Worm (Caenorhabditis elegans) whole organism, mixed stage, embryonic: ENCODE measurements around the gene spp-16.
A peak's percentile ranks its signal among the peaks of the same experiment; 100 is the strongest.

Experiments used
- bed-3 ChIP-seq: fragments of 200-800 bp; sonication (Bioruptor generic); optimal IDR thresholded peaks from 3 replicates; lab custom pipeline; 2018; ENCODE audit warnings: mild to moderate bottlenecking, missing genetic modification characterization, moderate library complexity, missing compliant biosample characterization
- blmp-1 ChIP-seq: fragments of 150-350 bp; optimal IDR thresholded peaks from 2 replicates; lab custom pipeline; 2014; ENCODE audit warnings: missing biosample characterization, missing genetic modification characterization
- ceh-39 ChIP-seq: fragments of 150-350 bp; optimal IDR thresholded peaks from 2 replicates; lab custom pipeline; 2014; ENCODE audit warnings: missing biosample characterization, missing genetic modification characterization
- ceh-43 ChIP-seq: fragments of 200-800 bp; sonication (Bioruptor generic); optimal IDR thresholded peaks from 2 replicates; lab custom pipeline; 2018; ENCODE audit warnings: mild to moderate bottlenecking, missing genetic modification characterization, moderate library complexity, missing compliant biosample characterization
- ces-1 ChIP-seq: fragments of 150-350 bp; optimal IDR thresholded peaks from 2 replicates; lab custom pipeline; 2014; ENCODE audit warnings: missing biosample characterization, missing genetic modification reagents, missing genetic modification characterization
- cnd-1 ChIP-seq: fragments of 200-800 bp; sonication (Bioruptor generic); optimal IDR thresholded peaks from 2 replicates; lab custom pipeline; 2018; ENCODE audit warnings: mild to moderate bottlenecking, missing genetic modification characterization, missing compliant biosample characterization
- drap-1 ChIP-seq: fragments of 200-800 bp; sonication (Bioruptor generic); optimal IDR thresholded peaks from 3 replicates; lab custom pipeline; 2018; ENCODE audit warnings: mild to moderate bottlenecking, missing genetic modification characterization, missing compliant biosample characterization
- elt-1 ChIP-seq: sonication (generic microtip); optimal IDR thresholded peaks from 2 replicates; lab custom pipeline; 2017; ENCODE audit warnings: missing genetic modification characterization, mild to moderate bottlenecking, missing compliant biosample characterization, antibody characterized with exemption, moderate library complexity, borderline replicate concordance; ENCODE audit not compliant: insufficient read depth
- elt-3 ChIP-seq: fragments of 150-350 bp; optimal IDR thresholded peaks from 2 replicates; lab custom pipeline; 2014; ENCODE audit warnings: missing biosample characterization, missing genetic modification characterization
- flh-1 ChIP-seq: fragments of 200-800 bp; sonication (Bioruptor generic); optimal IDR thresholded peaks from 2 replicates; lab custom pipeline; 2018; ENCODE audit warnings: mild to moderate bottlenecking, missing genetic modification characterization, moderate library complexity, missing compliant biosample characterization
- ham-2 ChIP-seq: fragments of 200-800 bp; sonication (Bioruptor generic); optimal IDR thresholded peaks from 2 replicates; lab custom pipeline; 2018; ENCODE audit warnings: mild to moderate bottlenecking, missing genetic modification characterization, missing compliant biosample characterization
- hlh-1 ChIP-seq: fragments of 150-350 bp; optimal IDR thresholded peaks from 2 replicates; lab custom pipeline; 2014; ENCODE audit warnings: missing biosample characterization, missing genetic modification reagents, missing genetic modification characterization
- lin-13 ChIP-seq: fragments of 150-350 bp; optimal IDR thresholded peaks from 2 replicates; lab custom pipeline; 2014; ENCODE audit warnings: missing biosample characterization, missing genetic modification characterization
- lin-32 ChIP-seq: fragments of 200-800 bp; sonication (Bioruptor generic); optimal IDR thresholded peaks from 2 replicates; lab custom pipeline; 2018; ENCODE audit warnings: mild to moderate bottlenecking, missing genetic modification characterization, missing compliant biosample characterization
- mep-1 ChIP-seq: fragments of 150-350 bp; optimal IDR thresholded peaks from 2 replicates; lab custom pipeline; 2017; ENCODE audit warnings: missing biosample characterization, missing genetic modification reagents, missing genetic modification characterization, inconsistent platforms
- mls-2 ChIP-seq: sonication (generic microtip); optimal IDR thresholded peaks from 2 replicates; lab custom pipeline; 2016; ENCODE audit warnings: mild to moderate bottlenecking, missing genetic modification characterization, moderate library complexity, missing compliant biosample characterization
- nhr-12 ChIP-seq: fragments of 150-350 bp; optimal IDR thresholded peaks from 2 replicates; lab custom pipeline; 2014; ENCODE audit warnings: missing biosample characterization, missing genetic modification characterization
- nhr-2 ChIP-seq: fragments of 150-350 bp; optimal IDR thresholded peaks from 2 replicates; lab custom pipeline; 2014; ENCODE audit warnings: missing biosample characterization, missing genetic modification characterization
- nhr-237 ChIP-seq: fragments of 150-350 bp; optimal IDR thresholded peaks from 2 replicates; lab custom pipeline; 2014; ENCODE audit warnings: missing biosample characterization, missing genetic modification characterization
- pha-4 ChIP-seq: fragments of 150-350 bp; optimal IDR thresholded peaks from 2 replicates; lab custom pipeline; 2018; ENCODE audit warnings: missing biosample characterization, missing genetic modification reagents, missing genetic modification characterization
- sem-2 ChIP-seq: fragments of 200-800 bp; sonication (Bioruptor generic); optimal IDR thresholded peaks from 2 replicates; lab custom pipeline; 2018; ENCODE audit warnings: mild to moderate bottlenecking, missing genetic modification characterization, missing compliant biosample characterization
- snpc-4 ChIP-seq: fragments of 150-350 bp; optimal IDR thresholded peaks from 2 replicates; lab custom pipeline; 2014; ENCODE audit warnings: missing biosample characterization, missing genetic modification characterization
- sptf-1 ChIP-seq: sonication (generic microtip); optimal IDR thresholded peaks from 2 replicates; lab custom pipeline; 2017; ENCODE audit warnings: mild to moderate bottlenecking, missing genetic modification characterization, moderate library complexity, missing compliant biosample characterization
- tbx-8 ChIP-seq: fragments of 200-800 bp; sonication (Bioruptor generic); optimal IDR thresholded peaks from 2 replicates; lab custom pipeline; 2018; ENCODE audit warnings: mild to moderate bottlenecking, missing genetic modification characterization, moderate library complexity, missing compliant biosample characterization
- unc-120 ChIP-seq: sonication (generic microtip); optimal IDR thresholded peaks from 2 replicates; lab custom pipeline; 2017; ENCODE audit warnings: missing genetic modification characterization, missing compliant biosample characterization; ENCODE audit not compliant: poor library complexity, severe bottlenecking
- unc-39 ChIP-seq: fragments of 150-350 bp; optimal IDR thresholded peaks from 2 replicates; lab custom pipeline; 2014; ENCODE audit warnings: missing biosample characterization, missing genetic modification characterization
- unc-62 ChIP-seq: fragments of 150-350 bp; optimal IDR thresholded peaks from 2 replicates; lab custom pipeline; 2014; ENCODE audit warnings: missing biosample characterization, missing genetic modification reagents, missing genetic modification characterization
- zip-8 ChIP-seq: fragments of 150-350 bp; optimal IDR thresholded peaks from 2 replicates; lab custom pipeline; 2014; ENCODE audit warnings: missing biosample characterization, missing genetic modification characterization

Gene spp-16

DNA sequence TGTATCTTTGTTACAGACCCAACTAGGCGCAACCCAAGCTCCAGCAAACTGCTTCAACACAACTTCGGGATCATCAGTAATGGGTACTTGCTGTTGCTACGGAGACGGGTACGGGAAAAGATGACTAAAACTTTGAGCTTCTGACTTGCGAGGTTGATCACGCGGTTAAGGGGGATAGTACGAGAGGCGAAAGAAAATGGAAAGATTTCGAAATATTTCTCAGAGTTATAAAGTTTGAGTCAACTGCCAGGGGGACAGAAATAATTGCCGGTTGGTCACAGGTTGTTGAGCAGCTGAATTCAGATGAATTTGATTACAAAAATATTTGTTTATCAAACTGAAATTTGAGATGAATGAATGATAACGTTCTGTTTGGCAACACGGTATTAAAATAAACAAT lies 24.6 kb upstream of the spp-16 start:
- TF ChIP-seq unc-39 (tag; lab: Kevin White, UChicago) (no peak), ceh-43 (GFP tag; lab: Kevin White, UChicago) (no peak), ces-1 (GFP tag; lab: Kevin White, UChicago) (no peak), hlh-1 (tag; lab: Kevin White, UChicago) (no peak)

ce11 chrV:10924731-10925130 lies 23.6 kb upstream of the spp-16 start, which contains the start of gene F58B4.6:
F58B4.6 (plus strand) TSS chrV:10925031.
- TF ChIP-seq mls-2 (tag; lab: Kevin White, UChicago) (no peak), ces-1 (GFP tag; lab: Kevin White, UChicago) (peak; percentile 28)

- TF ChIP-seq nhr-12 (tag; lab: Kevin White, UChicago) (no peak), bed-3 (GFP tag; lab: Kevin White, UChicago) (no peak), hlh-1 (tag; lab: Kevin White, UChicago) (no peak), snpc-4 (tag; lab: Kevin White, UChicago) (no peak), pha-4 (tag; lab: Kevin White, UChicago) (no peak), flh-1 (GFP tag; lab: Kevin White, UChicago) (no peak), sem-2 (GFP tag; lab: Kevin White, UChicago) (no peak), blmp-1 (tag; lab: Kevin White, UChicago) (no peak), mls-2 (tag; lab: Kevin White, UChicago) (no peak), sptf-1 (tag; lab: Kevin White, UChicago) (no peak), elt-3 (tag; lab: Kevin White, UChicago) (no peak), unc-120 (tag; lab: Kevin White, UChicago) (no peak), ceh-39 (tag; lab: Kevin White, UChicago) (no peak), unc-39 (tag; lab: Kevin White, UChicago) (no peak), elt-1 (tag; lab: Kevin White, UChicago) (no peak), tbx-8 (GFP tag; lab: Kevin White, UChicago) (no peak), unc-62 (no peak)
Measured at ce11 chrV:10923229-10923628, 22.1 kb upstream of the spp-16 start, which contains the start of gene F58B4.7. F58B4.7 (minus strand) TSS chrV:10923329.

DNA sequence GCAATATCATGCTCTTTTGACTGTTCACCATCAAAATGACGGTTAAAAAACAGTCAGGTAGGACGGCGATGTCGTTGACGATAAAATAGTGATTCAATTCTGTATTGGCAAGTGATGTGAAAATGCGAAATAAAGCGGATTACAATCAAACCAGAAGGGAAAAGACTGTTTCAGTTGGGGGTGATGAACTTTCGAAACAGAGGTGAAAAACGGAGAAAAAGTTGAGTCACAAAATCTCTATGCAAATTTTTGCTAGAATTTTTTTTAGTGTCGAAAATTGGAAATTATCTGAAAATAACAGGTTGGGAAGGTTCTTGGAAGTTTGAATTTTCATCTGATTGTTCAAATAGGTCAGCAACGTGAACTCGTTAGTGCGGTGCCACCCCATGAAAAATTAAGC lies 20.6 kb upstream of the spp-16 start, which contains the start of gene nas-31:
nas-31 (minus strand) TSS at position 101 of the 400 bp plus-strand sequence.
- no peak for TF ChIP-seq mep-1
- TF ChIP-seq ceh-39 (tag; lab: Kevin White, UChicago): no peak
- TF ChIP-seq lin-13 (tag; lab: Kevin White, UChicago): no peak
- no peak for TF ChIP-seq elt-3 (tag; lab: Kevin White, UChicago)
- TF ChIP-seq ces-1 (GFP tag; lab: Kevin White, UChicago): no peak

DNA sequence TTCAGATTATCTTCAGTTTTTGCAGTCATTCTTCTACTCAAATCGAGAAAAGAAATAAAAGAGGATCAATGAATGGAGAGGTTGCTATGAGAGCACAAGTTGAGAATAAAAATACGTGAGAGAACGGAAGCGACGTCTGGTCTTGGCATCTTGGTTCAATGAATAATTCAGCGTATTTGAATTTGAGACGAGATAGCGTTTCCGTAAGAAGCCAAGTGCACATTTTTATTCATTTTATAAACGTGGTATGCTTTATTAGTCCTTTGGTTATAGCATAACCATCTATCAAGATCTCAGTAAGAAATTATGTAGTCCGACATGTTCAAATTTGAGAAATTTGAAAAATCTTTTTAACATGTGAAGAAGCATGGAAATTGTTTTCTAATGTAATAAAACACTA lies 17.3 kb upstream of the spp-16 start, which contains the start of gene F58B4.2:
F58B4.2 (minus strand) TSS at position 101 of the 400 bp plus-strand sequence.
- TF ChIP-seq nhr-2 (tag; lab: Kevin White, UChicago): no peak
- TF ChIP-seq snpc-4 (tag; lab: Kevin White, UChicago): no peak
- TF ChIP-seq zip-8: no peak
- TF ChIP-seq cnd-1 (tag; lab: Kevin White, UChicago): no peak
- TF ChIP-seq nhr-237 (tag; lab: Kevin White, UChicago): no peak
- TF ChIP-seq blmp-1 (tag; lab: Kevin White, UChicago): no peak
- TF ChIP-seq flh-1 (GFP tag; lab: Kevin White, UChicago): no peak
- TF ChIP-seq ham-2: no peak
- TF ChIP-seq pha-4 (tag; lab: Kevin White, UChicago): no peak
- TF ChIP-seq ceh-39 (tag; lab: Kevin White, UChicago): no peak
- no peak for TF ChIP-seq drap-1 (GFP tag; lab: Kevin White, UChicago)
- no peak for TF ChIP-seq mls-2 (tag; lab: Kevin White, UChicago)
- TF ChIP-seq lin-32 (GFP tag; lab: Kevin White, UChicago): no peak

DNA sequence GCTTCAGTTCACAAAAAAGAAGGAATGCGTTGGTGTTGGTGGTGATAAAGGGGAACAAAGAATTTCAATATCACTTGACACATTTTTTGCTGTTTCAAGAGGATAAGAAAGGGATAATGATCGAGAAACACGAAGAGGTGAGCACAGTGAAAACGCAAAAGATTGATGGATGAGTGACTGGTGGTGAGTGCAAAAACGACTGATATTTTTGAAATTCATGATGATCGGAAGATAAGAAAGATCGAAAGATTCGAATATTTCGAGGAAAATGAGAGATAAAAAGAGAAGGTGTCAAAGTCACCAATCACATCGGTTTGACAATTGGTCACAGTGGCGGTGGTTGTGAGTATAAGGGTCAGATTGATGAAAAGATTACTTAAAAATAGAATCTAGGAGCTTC lies 14.8 kb upstream of the spp-16 start:
- TF ChIP-seq lin-32 (GFP tag; lab: Kevin White, UChicago): no peak
- TF ChIP-seq unc-62: peak; percentile 81
